Worm (Caenorhabditis elegans) whole organism, L4 larva: ENCODE measurements around the gene C43H6.12.

Source experiments
- F10B5.3 ChIP-seq: sonication (generic microtip); optimal IDR thresholded peaks from 2 replicates; lab custom pipeline; 2016; ENCODE audit warnings: mild to moderate bottlenecking, missing genetic modification characterization, missing compliant biosample characterization
- F37D6.2 ChIP-seq: sonication (generic microtip); optimal IDR thresholded peaks from 2 replicates; lab custom pipeline; 2016; ENCODE audit warnings: mild to moderate bottlenecking, missing genetic modification characterization, missing compliant biosample characterization
- Y5F2A.4 ChIP-seq: fragments of 200-800 bp; sonication (Bioruptor generic); optimal IDR thresholded peaks from 2 replicates; lab custom pipeline; 2018; ENCODE audit warnings: mild to moderate bottlenecking, missing genetic modification characterization, missing compliant biosample characterization
- ZK546.5 ChIP-seq, 2 experiments: sonication (generic microtip); optimal IDR thresholded peaks; 2 replicates each; lab custom pipeline; 2017; ENCODE audit warnings: missing biosample characterization in 2 of 2, missing genetic modification characterization in 2 of 2
- aly-2 ChIP-seq: sonication (generic microtip); optimal IDR thresholded peaks from 2 replicates; lab custom pipeline; 2018; ENCODE audit warnings: missing biosample characterization, missing genetic modification characterization
- arid-1 ChIP-seq: fragments of 200-800 bp; sonication (Bioruptor generic); conservative IDR thresholded peaks from 2 replicates; pipeline ENCODE4 v1.3.6; 2022; ENCODE audit warnings: missing genetic modification reagents, missing genetic modification characterization, missing compliant biosample characterization
- attf-4 ChIP-seq: sonication (generic microtip); optimal IDR thresholded peaks from 3 replicates; lab custom pipeline; 2017; ENCODE audit warnings: missing biosample characterization, missing genetic modification characterization
- ceh-28 ChIP-seq: fragments of 150-350 bp; optimal IDR thresholded peaks from 2 replicates; lab custom pipeline; 2014; ENCODE audit warnings: missing biosample characterization, missing genetic modification reagents, missing genetic modification characterization
- ceh-32 ChIP-seq: sonication (generic microtip); optimal IDR thresholded peaks from 2 replicates; lab custom pipeline; 2016; ENCODE audit warnings: mild to moderate bottlenecking, missing genetic modification characterization, missing compliant biosample characterization; ENCODE audit not compliant: poor library complexity
- ceh-62 ChIP-seq: sonication (generic microtip); optimal IDR thresholded peaks from 2 replicates; lab custom pipeline; 2017; ENCODE audit warnings: missing biosample characterization, missing genetic modification characterization
- daf-19 ChIP-seq: fragments of 200-800 bp; sonication (Bioruptor generic); conservative IDR thresholded peaks from 2 replicates; pipeline ENCODE4 v1.3.6; 2022; ENCODE audit warnings: missing genetic modification characterization, missing compliant biosample characterization
- dmd-9 ChIP-seq: fragments of 200-800 bp; sonication (Bioruptor generic); IDR thresholded peaks from 2 replicates; pipeline ENCODE4 v1.3.6; 2022; ENCODE audit warnings: missing genetic modification reagents, missing genetic modification characterization, missing compliant biosample characterization
- dpl-1 ChIP-seq: fragments of 150-350 bp; optimal IDR thresholded peaks from 2 replicates; lab custom pipeline; 2014; ENCODE audit warnings: missing biosample characterization, missing genetic modification reagents, missing genetic modification characterization
- egl-43 ChIP-seq: fragments of 200-800 bp; sonication (Bioruptor generic); IDR thresholded peaks from 2 replicates; pipeline ENCODE4 v1.3.6; 2022; ENCODE audit warnings: missing genetic modification reagents, missing genetic modification characterization, missing compliant biosample characterization
- fkh-10 ChIP-seq: fragments of 150-350 bp; optimal IDR thresholded peaks from 2 replicates; lab custom pipeline; 2014; ENCODE audit warnings: missing biosample characterization, missing genetic modification reagents, missing genetic modification characterization
- gei-8 ChIP-seq: fragments of 200-800 bp; sonication (Bioruptor generic); optimal IDR thresholded peaks from 2 replicates; lab custom pipeline; 2018; ENCODE audit warnings: mild to moderate bottlenecking, missing genetic modification characterization, missing compliant biosample characterization
- hif-1 ChIP-seq, 2 experiments: sonication (generic microtip); optimal IDR thresholded peaks; 2 replicates each; lab custom pipeline; 2016 to 2017; ENCODE audit warnings: missing compliant biosample characterization in 2 of 2, missing genetic modification characterization in 2 of 2, missing genetic modification reagents in 2 of 2, missing genotype in 2 of 2, mild to moderate bottlenecking in 1 of 2
- hlh-11 ChIP-seq: fragments of 200-800 bp; sonication (Bioruptor generic); optimal IDR thresholded peaks from 2 replicates; lab custom pipeline; 2018; ENCODE audit warnings: mild to moderate bottlenecking, missing genetic modification characterization, missing compliant biosample characterization
- hlh-30 ChIP-seq: sonication (generic microtip); optimal IDR thresholded peaks from 2 replicates; lab custom pipeline; 2017; ENCODE audit warnings: antibody characterized with exemption, mild to moderate bottlenecking, missing genetic modification characterization, missing compliant biosample characterization; ENCODE audit not compliant: insufficient read depth
- jun-1 ChIP-seq: fragments of 150-350 bp; optimal IDR thresholded peaks from 2 replicates; lab custom pipeline; 2014; ENCODE audit warnings: missing biosample characterization, missing genetic modification reagents, missing genetic modification characterization
- lin-1 ChIP-seq: fragments of 200-800 bp; sonication (Bioruptor generic); IDR thresholded peaks from 2 replicates; pipeline ENCODE4 v1.3.6; 2022; ENCODE audit warnings: missing genetic modification reagents, missing genetic modification characterization, missing compliant biosample characterization
- lin-13 ChIP-seq: fragments of 150-350 bp; optimal IDR thresholded peaks from 2 replicates; lab custom pipeline; 2014; ENCODE audit warnings: missing biosample characterization, missing genetic modification reagents, missing genetic modification characterization
- lin-38 ChIP-seq: fragments of 200-800 bp; sonication (Bioruptor generic); IDR thresholded peaks from 2 replicates; pipeline ENCODE4 v1.3.6; 2022; ENCODE audit warnings: missing genetic modification reagents, missing genetic modification characterization, missing compliant biosample characterization
- lin-39 ChIP-seq: fragments of 150-350 bp; optimal IDR thresholded peaks from 2 replicates; lab custom pipeline; 2014; ENCODE audit warnings: missing biosample characterization, missing genetic modification reagents, missing genetic modification characterization
- lsy-2 ChIP-seq, 2 experiments: fragments of 150-350 bp in 1 of 2; sonication (generic microtip) in 1 of 2; optimal IDR thresholded peaks; 2 replicates each; lab custom pipeline; 2014 to 2017; ENCODE audit warnings: missing biosample characterization in 2 of 2, missing genetic modification characterization in 2 of 2
- mdl-1 ChIP-seq, 2 experiments: fragments of 150-350 bp in 1 of 2; sonication (generic microtip) in 1 of 2; optimal IDR thresholded peaks; 2 replicates each; lab custom pipeline; 2014 to 2017; ENCODE audit warnings: missing biosample characterization in 2 of 2, missing genetic modification characterization in 2 of 2
- mdt-29 ChIP-seq: fragments of 200-800 bp; sonication (Bioruptor generic); IDR thresholded peaks from 2 replicates; pipeline ENCODE4 v1.3.6; 2022; ENCODE audit warnings: missing genetic modification reagents, missing genetic modification characterization, missing compliant biosample characterization
- mes-2 ChIP-seq: sonication (generic microtip); optimal IDR thresholded peaks from 2 replicates; lab custom pipeline; 2016; ENCODE audit warnings: missing genotype, mild to moderate bottlenecking, missing genetic modification characterization, missing compliant biosample characterization; ENCODE audit not compliant: poor library complexity, severe bottlenecking
- mxl-2 ChIP-seq: fragments of 200-800 bp; sonication (Bioruptor generic); conservative IDR thresholded peaks from 2 replicates; pipeline ENCODE4 v1.3.6; 2022; ENCODE audit warnings: missing genetic modification reagents, missing genetic modification characterization, missing compliant biosample characterization
- mxl-3 ChIP-seq: fragments of 200-800 bp; sonication (Bioruptor generic); optimal IDR thresholded peaks from 2 replicates; lab custom pipeline; 2018; ENCODE audit warnings: mild to moderate bottlenecking, missing genetic modification characterization, missing compliant biosample characterization
- nhr-10 ChIP-seq: fragments of 150-350 bp; optimal IDR thresholded peaks from 2 replicates; lab custom pipeline; 2014; ENCODE audit warnings: missing biosample characterization, missing genetic modification characterization
- nhr-111 ChIP-seq: fragments of 200-800 bp; sonication (Bioruptor generic); optimal IDR thresholded peaks from 2 replicates; lab custom pipeline; 2018; ENCODE audit warnings: mild to moderate bottlenecking, missing genetic modification characterization, missing compliant biosample characterization
- nhr-25 ChIP-seq: sonication (generic microtip); optimal IDR thresholded peaks from 2 replicates; lab custom pipeline; 2017; ENCODE audit warnings: missing genetic modification characterization, mild to moderate bottlenecking, missing compliant biosample characterization, antibody characterized with exemption, moderate library complexity, borderline replicate concordance; ENCODE audit not compliant: insufficient read depth
- nhr-48 ChIP-seq: sonication (generic microtip); optimal IDR thresholded peaks from 2 replicates; lab custom pipeline; 2016; ENCODE audit warnings: mild to moderate bottlenecking, missing genetic modification characterization, missing compliant biosample characterization
- nhr-6 ChIP-seq: fragments of 150-350 bp; optimal IDR thresholded peaks from 2 replicates; lab custom pipeline; 2014; ENCODE audit warnings: missing biosample characterization, missing genetic modification characterization
- nhr-77 ChIP-seq: fragments of 150-350 bp; optimal IDR thresholded peaks from 2 replicates; lab custom pipeline; 2014; ENCODE audit warnings: missing biosample characterization, missing genetic modification characterization
- pha-4 ChIP-seq, 2 experiments: fragments of 150-350 bp in 1 of 2; fragments of 200-800 bp in 1 of 2; sonication (Bioruptor generic) in 1 of 2; IDR thresholded peaks in 1 of 2; optimal IDR thresholded peaks in 1 of 2; 2 replicates each; pipeline versions ENCODE4 v1.3.6 to Lab custom; 2014 to 2022; ENCODE audit warnings: missing genetic modification characterization in 2 of 2, missing genetic modification reagents in 2 of 2, missing biosample characterization in 1 of 2, missing compliant biosample characterization in 1 of 2
- set-16 ChIP-seq: fragments of 200-800 bp; sonication (Bioruptor generic); IDR thresholded peaks from 2 replicates; pipeline ENCODE4 v1.3.6; 2022; ENCODE audit warnings: missing genetic modification reagents, missing genetic modification characterization, missing compliant biosample characterization
- snpc-1.2 ChIP-seq: fragments of 200-800 bp; sonication (Bioruptor generic); IDR thresholded peaks from 2 replicates; pipeline ENCODE4 v1.3.6; 2022; ENCODE audit warnings: missing genetic modification reagents, missing genetic modification characterization, missing compliant biosample characterization
- tra-1 ChIP-seq: fragments of 200-800 bp; sonication (Bioruptor generic); IDR thresholded peaks from 2 replicates; pipeline ENCODE4 v1.3.6; 2022; ENCODE audit warnings: missing genetic modification reagents, missing genetic modification characterization, missing compliant biosample characterization
- unc-62 ChIP-seq, 3 experiments: fragments of 150-350 bp in 1 of 3; sonication (generic microtip); optimal IDR thresholded peaks in 2 of 3; peaks in 1 of 3; 1 replicate in 1 of 3; 2 replicates in 2 of 3; lab custom pipeline; 2014 to 2017; ENCODE audit warnings: missing biosample characterization in 3 of 3, missing genetic modification characterization in 3 of 3, missing genetic modification reagents in 3 of 3, missing genotype in 1 of 3
- zag-1 ChIP-seq: fragments of 150-350 bp; optimal IDR thresholded peaks from 2 replicates; lab custom pipeline; 2014; ENCODE audit warnings: missing biosample characterization, missing genetic modification characterization
- zfp-2 ChIP-seq: sonication (generic microtip); optimal IDR thresholded peaks from 2 replicates; lab custom pipeline; 2016; ENCODE audit warnings: mild to moderate bottlenecking, missing genetic modification characterization, missing compliant biosample characterization
- zfp-3 ChIP-seq: fragments of 200-800 bp; sonication (Bioruptor generic); conservative IDR thresholded peaks from 2 replicates; pipeline ENCODE4 v1.3.6; 2022; ENCODE audit warnings: missing genetic modification reagents, missing genetic modification characterization, missing compliant biosample characterization

Gene C43H6.12

ce11 chrX:2432459-2432858 is 23.1 kb downstream of the C43H6.12 start (continued):
- TF ChIP-seq dpl-1 (GFP tag; lab: Kevin White, UChicago) (peak; percentile 15), lin-38 (GFP tag; lab: Robert Waterston, UW) (no peak), Y5F2A.4 (GFP tag; lab: Kevin White, UChicago) (no peak), fkh-10 (GFP tag; lab: Kevin White, UChicago) (no peak), lin-39 (tag; lab: Kevin White, UChicago) (no peak), hlh-30 (tag; lab: Kevin White, UChicago) (peak; percentile 59), mxl-2 (no peak), hif-1 (tag; optimal IDR thresholded peaks at IDR 0.05; lab: Kevin White, UChicago) (peak in 1 of 2 experiments; percentile 16), ZK546.5 (tag; optimal IDR thresholded peaks at IDR 0.05; lab: Kevin White, UChicago) (no peak), gei-8 (GFP tag; lab: Kevin White, UChicago) (no peak), nhr-25 (tag; lab: Kevin White, UChicago) (no peak), nhr-10 (no peak), tra-1 (no peak), F37D6.2 (peak; percentile 5), dmd-9 (GFP tag; lab: Robert Waterston, UW) (no peak), nhr-77 (tag; lab: Kevin White, UChicago) (peak; percentile 23), daf-19 (GFP tag; lab: Robert Waterston, UW) (no peak), egl-43 (GFP tag; lab: Robert Waterston, UW) (peak; percentile 88), lin-13 (GFP tag; lab: Kevin White, UChicago) (peak; percentile 66), set-16 (GFP tag; lab: Robert Waterston, UW) (peak; percentile 96), lin-1 (GFP tag; lab: Robert Waterston, UW) (0 out of 2 replicates have a peak, but pooled peaks have one; percentile 27), attf-4 (no peak), arid-1 (GFP tag; lab: Robert Waterston, UW) (0 out of 2 replicates have a peak, but pooled peaks have one; percentile 50), mdl-1 (tag; optimal IDR thresholded peaks at IDR 0.05; lab: Kevin White, UChicago) (peak; percentile 23 to 55), ceh-32 (tag; lab: Kevin White, UChicago) (no peak), mxl-3 (peak; percentile 83), zfp-3 (no peak), mes-2 (peak; percentile 51), ceh-62 (tag; lab: Kevin White, UChicago) (no peak), lsy-2 (tag; optimal IDR thresholded peaks at IDR 0.05; lab: Kevin White, UChicago) (peak in 1 of 2 experiments; percentile 59)

- TF ChIP-seq snpc-1.2 (GFP tag; lab: Robert Waterston, UW) (no peak), nhr-48 (tag; lab: Kevin White, UChicago) (no peak), nhr-6 (no peak), lin-13 (GFP tag; lab: Kevin White, UChicago) (no peak), F10B5.3 (peak; percentile 28), zag-1 (no peak), unc-62 (GFP tag; optimal IDR thresholded peaks at IDR 0.05 in 1 of 2; lab: Kevin White, UChicago) (peak in 1 of 2 experiments; percentile 64), unc-62 (tag; optimal IDR thresholded peaks at IDR 0.05; lab: Kevin White, UChicago) (no peak), jun-1 (no peak), hlh-11 (tag; lab: Kevin White, UChicago) (peak; percentile 26), mdl-1 (tag; optimal IDR thresholded peaks at IDR 0.05; lab: Kevin White, UChicago) (no peak), aly-2 (tag; lab: Kevin White, UChicago) (no peak), nhr-111 (GFP tag; lab: Kevin White, UChicago) (no peak), hlh-30 (tag; lab: Kevin White, UChicago) (peak; percentile 61), ceh-28 (no peak), pha-4 (GFP tag; IDR thresholded peaks at IDR 0.05; lab: Robert Waterston, UW) (no peak), pha-4 (tag; optimal IDR thresholded peaks at IDR 0.05; lab: Kevin White, UChicago) (no peak), mdt-29 (GFP tag; lab: Robert Waterston, UW) (no peak), zfp-2 (tag; lab: Kevin White, UChicago) (no peak)
Measured at ce11 chrX:2433805-2434204, 24.4 kb downstream of the C43H6.12 start.
